ENCODE assay signal across 3 worm cellular contexts in the genomic region with DNA sequence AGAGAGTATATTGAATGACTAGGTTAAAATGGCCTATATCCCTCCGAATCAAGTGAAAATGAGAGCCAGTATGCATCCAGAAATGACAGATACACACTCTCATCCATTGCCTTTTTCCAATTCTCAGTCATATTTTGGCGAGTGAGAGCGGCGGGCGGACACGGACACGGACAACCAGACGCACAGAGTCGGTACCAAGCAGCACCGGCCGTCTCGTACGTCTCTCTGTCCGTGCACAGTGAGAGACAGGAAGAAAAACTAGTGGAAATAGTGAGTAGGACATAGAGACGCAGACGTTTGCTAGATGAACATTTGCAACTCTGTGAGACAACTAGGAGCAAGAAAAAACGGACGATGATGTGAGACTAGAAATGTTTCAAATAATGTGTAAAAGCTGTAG.
A peak's percentile ranks its signal among the peaks of the same experiment; 100 is the strongest.
TF ChIP-seq lines count a peak whose summit lies in the region.

No protein-coding gene starts in this region.

TF ChIP-seq in whole organism, L1 larva, 84 proteins besides CTCF, POLR2A, EP300 and RAD21 (continued from another document):
- TF ChIP-seq mab-9 (GFP tag; IDR thresholded peaks at IDR 0.05; lab: Robert Waterston, UW) (no peak), lsy-2 (tag; optimal IDR thresholded peaks at IDR 0.05; lab: Kevin White, UChicago) (peak in 1 of 2 experiments; percentile 14), C04F5.9 (tag; optimal IDR thresholded peaks at IDR 0.05; lab: Kevin White, UChicago) (no peak), nhr-19 (GFP tag; conservative IDR thresholded peaks at IDR 0.05; lab: Robert Waterston, UW) (no peak), mef-2 (tag; optimal IDR thresholded peaks at IDR 0.05; lab: Kevin White, UChicago) (no peak), sup-37 (GFP tag; optimal IDR thresholded peaks at IDR 0.05; lab: Kevin White, UChicago) (no peak), ceh-82 (tag; optimal IDR thresholded peaks at IDR 0.05; lab: Kevin White, UChicago) (peak in 1 of 3 experiments; percentile 14), fkh-10 (GFP tag; optimal IDR thresholded peaks at IDR 0.05; lab: Kevin White, UChicago) (peak; percentile 44), unc-30 (tag; optimal IDR thresholded peaks at IDR 0.05; lab: Kevin White, UChicago) (no peak), lin-14 (GFP tag; optimal IDR thresholded peaks at IDR 0.05; lab: Kevin White, UChicago) (peak; percentile 78), blmp-1 (tag; optimal IDR thresholded peaks at IDR 0.05; lab: Kevin White, UChicago) (peak; percentile 50), dsc-1 (tag; optimal IDR thresholded peaks at IDR 0.05; lab: Kevin White, UChicago) (peak; percentile 14)

TF ChIP-seq in whole organism, L4 larva, 104 proteins besides CTCF, POLR2A, EP300 and RAD21 (continued from another document):
- TF ChIP-seq nhr-77 (tag; optimal IDR thresholded peaks at IDR 0.05; lab: Kevin White, UChicago) (no peak), ceh-20 (GFP tag; IDR thresholded peaks at IDR 0.05; lab: Robert Waterston, UW) (no peak), hlh-11 (tag; optimal IDR thresholded peaks at IDR 0.05; lab: Kevin White, UChicago) (peak; percentile 72), mdt-29 (GFP tag; IDR thresholded peaks at IDR 0.05; lab: Robert Waterston, UW) (no peak), F37D6.2 (tag; optimal IDR thresholded peaks at IDR 0.05; lab: Kevin White, UChicago) (peak; percentile 27), pha-4 (GFP tag; IDR thresholded peaks at IDR 0.05; lab: Robert Waterston, UW) (no peak), pha-4 (tag; optimal IDR thresholded peaks at IDR 0.05; lab: Kevin White, UChicago) (no peak), unc-62 (GFP tag; optimal IDR thresholded peaks at IDR 0.05 in 1 of 2; lab: Kevin White, UChicago) (peak in 1 of 2 experiments; percentile 13), unc-62 (tag; optimal IDR thresholded peaks at IDR 0.05; lab: Kevin White, UChicago) (no peak), daf-16 (GFP tag; optimal IDR thresholded peaks at IDR 0.05; lab: Kevin White, UChicago) (no peak), daf-16 (tag; optimal IDR thresholded peaks at IDR 0.05; lab: Kevin White, UChicago) (peak; percentile 22), ctbp-1 (GFP tag; IDR thresholded peaks at IDR 0.05; lab: Robert Waterston, UW) (peak; percentile 49; the same call in 1 of the 2 replicates), nhr-6 (tag; optimal IDR thresholded peaks at IDR 0.05; lab: Kevin White, UChicago) (no peak), lsy-2 (tag; optimal IDR thresholded peaks at IDR 0.05; lab: Kevin White, UChicago) (peak in 1 of 2 experiments; percentile 27), nhr-102 (tag; optimal IDR thresholded peaks at IDR 0.05; lab: Kevin White, UChicago) (no peak), nhr-42 (GFP tag; IDR thresholded peaks at IDR 0.05; lab: Robert Waterston, UW) (no peak), zag-1 (tag; optimal IDR thresholded peaks at IDR 0.05; lab: Kevin White, UChicago) (no peak)
TF ChIP-seq in whole organism, L4 larva: peak in this region for 13.

TF ChIP-seq in whole organism, young adult, 124 proteins besides CTCF, POLR2A, EP300 and RAD21 (continued from another document):
- TF ChIP-seq snpc-4 (GFP tag; optimal IDR thresholded peaks at IDR 0.05; lab: Kevin White, UChicago) (no peak), snpc-4 (tag; optimal IDR thresholded peaks at IDR 0.05; lab: Kevin White, UChicago) (peak in 1 of 4 experiments; percentile 48), tbp1 (GFP tag; optimal IDR thresholded peaks at IDR 0.05; lab: Kevin White, UChicago) (peak; percentile 11), zfh-2 (GFP tag; conservative IDR thresholded peaks at IDR 0.05; lab: Robert Waterston, UW) (peak; percentile 49), nhr-80 (tag; optimal IDR thresholded peaks at IDR 0.05; lab: Kevin White, UChicago) (peak; percentile 44), madf-10 (tag; optimal IDR thresholded peaks at IDR 0.05; lab: Kevin White, UChicago) (no peak), F37B4.10 (GFP tag; IDR thresholded peaks at IDR 0.05; lab: Robert Waterston, UW) (no peak)
TF ChIP-seq in whole organism, young adult: peak in this region for 11.
